Worm (Caenorhabditis elegans): ENCODE results near the gene frpr-17.

DNA sequence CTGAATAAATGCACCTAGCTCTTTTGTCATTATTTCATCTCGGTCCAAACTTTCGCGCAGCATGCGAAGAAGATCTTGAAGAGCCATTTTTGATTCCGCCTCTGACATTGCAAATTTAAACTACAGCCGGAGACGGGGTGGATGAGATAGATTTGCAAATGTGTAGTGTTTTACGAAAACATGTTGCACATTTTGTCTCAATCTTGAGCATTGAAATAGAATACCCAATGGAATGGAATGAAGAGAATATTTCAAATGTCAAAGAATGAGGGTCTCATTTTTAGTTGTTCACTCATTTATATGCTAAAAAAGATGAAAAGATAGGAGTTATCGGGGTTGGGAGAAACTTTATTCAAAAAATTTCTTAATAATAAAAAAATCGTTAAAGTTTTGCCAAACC, 49.5 kb downstream of the frpr-17 start, which contains the start of gene Y66C5A.1:
- TF ChIP-seq flt-1 (GFP tag; IDR thresholded peaks at IDR 0.05) (no peak), ztf-29 (GFP tag; IDR thresholded peaks at IDR 0.05) (no peak), ref-1 (GFP tag; conservative IDR thresholded peaks at IDR 0.05) (no peak), tab-1 (GFP tag; IDR thresholded peaks at IDR 0.05) (no peak), T22C8.4 (GFP tag; IDR thresholded peaks at IDR 0.05) (no peak), klf-2 (GFP tag; conservative IDR thresholded peaks at IDR 0.05) (no peak), med-1 (GFP tag; optimal IDR thresholded peaks at IDR 0.05; ENCODE audit: insufficient read depth) (no peak), cog-1 (tag; optimal IDR thresholded peaks at IDR 0.05) (no peak), ztf-23 (GFP tag; IDR thresholded peaks at IDR 0.05) (no peak)
